Fruit fly (Drosophila melanogaster): Measurements from ENCODE around the gene Gal.

DNA sequence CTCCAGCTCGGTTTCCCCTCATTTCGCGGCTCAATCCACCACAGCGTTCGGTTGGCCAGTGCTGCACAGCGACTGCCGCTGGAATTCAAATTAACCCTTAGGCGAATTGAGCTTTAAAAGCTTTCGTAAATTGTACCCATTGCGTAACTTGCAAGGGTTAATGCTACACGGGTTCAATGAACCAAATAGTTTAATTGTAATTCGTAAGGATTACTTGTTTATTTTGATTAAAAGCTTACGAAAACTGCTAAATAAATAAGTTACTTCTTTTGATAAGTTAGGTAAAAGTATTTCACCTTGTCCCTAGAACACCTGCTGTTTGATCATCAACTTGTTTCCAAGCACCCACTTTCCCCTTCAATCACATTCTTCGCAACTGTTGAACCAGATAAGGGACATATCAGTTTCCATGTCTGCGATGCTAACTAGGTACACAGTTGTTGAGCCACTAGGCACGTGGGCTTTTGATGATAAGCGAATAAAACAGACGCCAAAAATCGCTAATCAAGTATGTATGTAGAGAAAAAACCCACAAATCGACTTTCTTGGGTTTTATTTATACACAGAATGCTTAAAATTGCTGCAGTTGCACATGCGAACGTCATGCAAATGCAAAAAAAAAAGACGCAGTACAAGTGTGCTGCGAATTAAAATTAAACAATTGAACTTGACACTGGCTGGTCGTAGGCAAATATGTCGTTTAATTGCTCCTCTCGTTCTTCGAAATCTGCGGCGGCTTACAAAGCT lies 39.5 kb upstream of the Gal start, which contains the start of gene Pfas:
- TF ChIP-seq spab (GFP tag; optimal IDR thresholded peaks at IDR 0.05), result no peak
- no peak for TF ChIP-seq salr (GFP tag; optimal IDR thresholded peaks at IDR 0.05)
- peak; percentile 1 for TF ChIP-seq CG8632 (GFP tag; optimal IDR thresholded peaks at IDR 0.05)
- peak; percentile 71 for TF ChIP-seq Sox102F (GFP tag; optimal IDR thresholded peaks at IDR 0.05)
- TF ChIP-seq CG16779 (tag; optimal IDR thresholded peaks at IDR 0.05), result no peak
- TF ChIP-seq eg (GFP tag; IDR thresholded peaks at IDR 0.05), result peak; percentile 49; the same call in 2 of the 3 replicates
- TF ChIP-seq Eip78C (GFP tag), result peak; percentile 90
- TF ChIP-seq topi (GFP tag; optimal IDR thresholded peaks at IDR 0.05), result peak; percentile 67
- TF ChIP-seq Eip75B (GFP tag; optimal IDR thresholded peaks at IDR 0.05), result peak; percentile 58
